Worm (Caenorhabditis elegans) whole organism, L1 larva: Measurements from ENCODE around the gene C14C10.10.

ENCODE experiments used
- C04F5.9 ChIP-seq: sonication (generic microtip); optimal IDR thresholded peaks from 2 replicates; lab custom pipeline; 2016; ENCODE audit warnings: missing genetic modification characterization, missing compliant biosample characterization
- F16B12.6 ChIP-seq: fragments of 150-350 bp; optimal IDR thresholded peaks from 2 replicates; lab custom pipeline; 2014; ENCODE audit warnings: missing biosample characterization, missing genetic modification characterization
- aly-2 ChIP-seq: fragments of 150-350 bp; optimal IDR thresholded peaks from 2 replicates; lab custom pipeline; 2014; ENCODE audit warnings: missing biosample characterization, missing genetic modification characterization
- ama-1 ChIP-seq: fragments of 150-350 bp; optimal IDR thresholded peaks from 2 replicates; lab custom pipeline; 2014
- ceh-63 ChIP-seq: fragments of 200-800 bp; sonication (Bioruptor generic); optimal IDR thresholded peaks from 2 replicates; lab custom pipeline; 2018; ENCODE audit warnings: mild to moderate bottlenecking, missing genetic modification characterization, missing compliant biosample characterization
- ceh-8 ChIP-seq: fragments of 200-800 bp; sonication (Bioruptor generic); optimal IDR thresholded peaks from 2 replicates; lab custom pipeline; 2018; ENCODE audit warnings: mild to moderate bottlenecking, missing genetic modification characterization, moderate library complexity, missing compliant biosample characterization
- ces-1 ChIP-seq: fragments of 150-350 bp; optimal IDR thresholded peaks from 2 replicates; lab custom pipeline; 2014; ENCODE audit warnings: missing biosample characterization, missing genetic modification reagents, missing genetic modification characterization
- dpl-1 ChIP-seq, 3 experiments: fragments of 150-350 bp in 2 of 3; sonication (generic microtip) in 1 of 3; optimal IDR thresholded peaks; 2 replicates each; lab custom pipeline; 2014 to 2017; ENCODE audit warnings: missing biosample characterization in 3 of 3, missing genetic modification characterization in 3 of 3, missing genetic modification reagents in 3 of 3
- dsc-1 ChIP-seq: sonication (generic microtip); optimal IDR thresholded peaks from 2 replicates; lab custom pipeline; 2016; ENCODE audit warnings: mild to moderate bottlenecking, missing genetic modification characterization, missing compliant biosample characterization
- efl-1 ChIP-seq, 4 experiments: fragments of 150-350 bp; optimal IDR thresholded peaks in 3 of 4; peaks in 1 of 4; 1 replicate in 1 of 4; 2 replicates in 3 of 4; lab custom pipeline; 2014; ENCODE audit warnings: missing biosample characterization in 2 of 4, missing genetic modification characterization in 2 of 4, missing genetic modification reagents in 2 of 4
- efl-3 ChIP-seq: fragments of 200-800 bp; sonication (Bioruptor generic); optimal IDR thresholded peaks from 2 replicates; lab custom pipeline; 2018; ENCODE audit warnings: mild to moderate bottlenecking, missing genetic modification characterization, missing compliant biosample characterization
- egl-13 ChIP-seq: sonication (generic microtip); optimal IDR thresholded peaks from 2 replicates; lab custom pipeline; 2016; ENCODE audit warnings: missing genotype, missing genetic modification reagents, missing genetic modification characterization, missing compliant biosample characterization
- elt-2 ChIP-seq: sonication (generic microtip); optimal IDR thresholded peaks from 2 replicates; lab custom pipeline; 2016; ENCODE audit warnings: missing genetic modification characterization, mild to moderate bottlenecking, inconsistent platforms, missing compliant biosample characterization, missing genetic modification reagents
- elt-3 ChIP-seq, 6 experiments: fragments of 150-350 bp in 1 of 6; sonication (generic microtip); optimal IDR thresholded peaks; 2 replicates each; lab custom pipeline; 2017 to 2018; ENCODE audit warnings: missing biosample characterization in 6 of 6, missing genetic modification characterization in 6 of 6, inconsistent platforms in 1 of 6
- fkh-4 ChIP-seq: sonication (generic microtip); optimal IDR thresholded peaks from 2 replicates; lab custom pipeline; 2016; ENCODE audit warnings: missing compliant biosample characterization, missing genetic modification characterization, borderline replicate concordance
- grh-1 ChIP-seq: fragments of 200-800 bp; sonication (Bioruptor generic); IDR thresholded peaks from 2 replicates; pipeline ENCODE4 v1.3.6; 2022; ENCODE audit warnings: missing genetic modification reagents, missing genetic modification characterization, missing compliant biosample characterization
- hlh-4 ChIP-seq: sonication (generic microtip); optimal IDR thresholded peaks from 2 replicates; lab custom pipeline; 2016; ENCODE audit warnings: mild to moderate bottlenecking, missing genetic modification characterization, missing compliant biosample characterization
- hpl-2 ChIP-seq: fragments of 150-350 bp; optimal IDR thresholded peaks from 2 replicates; lab custom pipeline; 2014; ENCODE audit warnings: missing biosample characterization, missing genetic modification reagents, missing genetic modification characterization
- jun-1 ChIP-seq: fragments of 150-350 bp; optimal IDR thresholded peaks from 2 replicates; lab custom pipeline; 2014; ENCODE audit warnings: missing biosample characterization, missing genetic modification reagents, missing genetic modification characterization
- lin-13 ChIP-seq: fragments of 150-350 bp; optimal IDR thresholded peaks from 2 replicates; lab custom pipeline; 2014; ENCODE audit warnings: missing biosample characterization, missing genetic modification reagents, missing genetic modification characterization
- lin-14 ChIP-seq: fragments of 200-800 bp; sonication (Bioruptor generic); optimal IDR thresholded peaks from 2 replicates; lab custom pipeline; 2018; ENCODE audit warnings: mild to moderate bottlenecking, missing genetic modification characterization, moderate library complexity, missing compliant biosample characterization
- lin-15B ChIP-seq: fragments of 150-350 bp; sonication (generic microtip); optimal IDR thresholded peaks from 3 replicates; lab custom pipeline; 2014; ENCODE audit warnings: missing biosample characterization, missing genetic modification characterization
- lin-35 ChIP-seq, 2 experiments: fragments of 150-350 bp; optimal IDR thresholded peaks; 2 replicates each; lab custom pipeline; 2014; ENCODE audit warnings: missing biosample characterization in 2 of 2, missing genetic modification characterization in 2 of 2, missing genetic modification reagents in 2 of 2
- lir-3 ChIP-seq: sonication (generic microtip); optimal IDR thresholded peaks from 2 replicates; lab custom pipeline; 2016; ENCODE audit warnings: mild to moderate bottlenecking, missing genetic modification characterization, moderate library complexity, missing compliant biosample characterization; ENCODE audit not compliant: poor library complexity
- lsy-2 ChIP-seq, 2 experiments: fragments of 150-350 bp; optimal IDR thresholded peaks; 2 replicates each; lab custom pipeline; 2014; ENCODE audit warnings: missing biosample characterization in 2 of 2, missing genetic modification characterization in 2 of 2
- mab-9 ChIP-seq: fragments of 200-800 bp; sonication (Bioruptor generic); IDR thresholded peaks from 2 replicates; pipeline ENCODE4 v1.3.6; 2022; ENCODE audit warnings: missing genetic modification reagents, missing genetic modification characterization, missing compliant biosample characterization
- mdl-1 ChIP-seq, 2 experiments: fragments of 150-350 bp; optimal IDR thresholded peaks; 2 replicates each; lab custom pipeline; 2014 to 2017; ENCODE audit warnings: missing biosample characterization in 2 of 2, missing genetic modification characterization in 2 of 2, inconsistent platforms in 1 of 2
- mep-1 ChIP-seq: fragments of 150-350 bp; optimal IDR thresholded peaks from 2 replicates; lab custom pipeline; 2014; ENCODE audit warnings: missing biosample characterization, missing genetic modification characterization
- nhr-12 ChIP-seq: sonication (generic microtip); optimal IDR thresholded peaks from 2 replicates; lab custom pipeline; 2017; ENCODE audit warnings: missing biosample characterization, missing genetic modification characterization
- nhr-19 ChIP-seq: fragments of 200-800 bp; sonication (Bioruptor generic); conservative IDR thresholded peaks from 2 replicates; pipeline ENCODE4 v1.3.6; 2022; ENCODE audit warnings: missing genetic modification characterization, missing compliant biosample characterization
- nhr-20 ChIP-seq: sonication (generic microtip); optimal IDR thresholded peaks from 2 replicates; lab custom pipeline; 2016; ENCODE audit warnings: mild to moderate bottlenecking, missing genetic modification characterization, missing compliant biosample characterization
- nhr-237 ChIP-seq: fragments of 150-350 bp; optimal IDR thresholded peaks from 2 replicates; lab custom pipeline; 2014; ENCODE audit warnings: missing biosample characterization, missing genetic modification characterization
- nhr-28 ChIP-seq: fragments of 150-350 bp; optimal IDR thresholded peaks from 2 replicates; lab custom pipeline; 2014; ENCODE audit warnings: missing biosample characterization, missing genetic modification characterization
- nhr-71 ChIP-seq: sonication (generic microtip); optimal IDR thresholded peaks from 2 replicates; lab custom pipeline; 2016; ENCODE audit warnings: mild to moderate bottlenecking, missing genetic modification characterization, moderate library complexity, missing compliant biosample characterization
- nhr-76 ChIP-seq: sonication (generic microtip); optimal IDR thresholded peaks from 2 replicates; lab custom pipeline; 2017; ENCODE audit warnings: missing biosample characterization, missing genetic modification characterization
- nhr-84 ChIP-seq: sonication (generic microtip); optimal IDR thresholded peaks from 2 replicates; lab custom pipeline; 2017; ENCODE audit warnings: missing biosample characterization, missing genetic modification characterization
- nhr-85 ChIP-seq: sonication (generic microtip); peaks from one replicate; lab custom pipeline; 2016; ENCODE audit warnings: missing genetic modification characterization, inconsistent platforms, missing compliant biosample characterization
- nhr-90 ChIP-seq: sonication (generic microtip); optimal IDR thresholded peaks from 2 replicates; lab custom pipeline; 2016; ENCODE audit warnings: mild to moderate bottlenecking, missing genetic modification characterization, missing compliant biosample characterization; ENCODE audit not compliant: poor library complexity
- pax-3 ChIP-seq: fragments of 200-800 bp; sonication (Bioruptor generic); optimal IDR thresholded peaks from 2 replicates; lab custom pipeline; 2018; ENCODE audit warnings: mild to moderate bottlenecking, missing genetic modification characterization, moderate library complexity, missing compliant biosample characterization
- skn-1 ChIP-seq: fragments of 150-350 bp; optimal IDR thresholded peaks from 2 replicates; lab custom pipeline; 2014; ENCODE audit warnings: missing biosample characterization, missing genetic modification characterization
- snpc-4 ChIP-seq: fragments of 150-350 bp; optimal IDR thresholded peaks from 2 replicates; lab custom pipeline; 2014; ENCODE audit warnings: missing biosample characterization, missing genetic modification characterization
- sox-4 ChIP-seq: sonication (generic microtip); optimal IDR thresholded peaks from 2 replicates; lab custom pipeline; 2016; ENCODE audit warnings: missing genetic modification characterization, missing compliant biosample characterization
- sptf-1 ChIP-seq: fragments of 150-350 bp; optimal IDR thresholded peaks from 2 replicates; lab custom pipeline; 2014; ENCODE audit warnings: missing biosample characterization, missing genetic modification characterization
- swsn-7 ChIP-seq: sonication (generic microtip); optimal IDR thresholded peaks from 2 replicates; lab custom pipeline; 2016; ENCODE audit warnings: missing genetic modification characterization, missing compliant biosample characterization
- tbx-2 ChIP-seq: sonication (generic microtip); optimal IDR thresholded peaks from 2 replicates; lab custom pipeline; 2016; ENCODE audit warnings: missing genetic modification characterization, missing compliant biosample characterization
- unc-30 ChIP-seq: sonication (generic microtip); optimal IDR thresholded peaks from 2 replicates; lab custom pipeline; 2017; ENCODE audit warnings: missing biosample characterization, missing genetic modification characterization
- unc-86 ChIP-seq: sonication (generic microtip); optimal IDR thresholded peaks from 2 replicates; lab custom pipeline; 2016; ENCODE audit warnings: missing genetic modification characterization, missing compliant biosample characterization
- unc-98 ChIP-seq: fragments of 200-800 bp; sonication (Bioruptor generic); IDR thresholded peaks from 2 replicates; pipeline ENCODE4 v1.3.6; 2022; ENCODE audit warnings: missing genetic modification characterization, missing compliant biosample characterization
- vab-15 ChIP-seq: sonication (generic microtip); optimal IDR thresholded peaks from 2 replicates; lab custom pipeline; 2017; ENCODE audit warnings: missing genotype, mild to moderate bottlenecking, missing genetic modification characterization, missing compliant biosample characterization
- ztf-11 ChIP-seq, 2 experiments: sonication (generic microtip); optimal IDR thresholded peaks; 2 replicates each; lab custom pipeline; 2016 to 2017; ENCODE audit warnings: missing genetic modification characterization in 2 of 2, missing biosample characterization in 1 of 2, missing compliant biosample characterization in 1 of 2

The C14C10.10 gene

ce11 chrV:12596795-12597194 is 2.1 kb downstream of the C14C10.10 start (continued):
- no peak for TF ChIP-seq ces-1 (GFP tag; lab: Kevin White, UChicago)
- TF ChIP-seq skn-1 (tag; lab: Kevin White, UChicago), result peak; percentile 41
- TF ChIP-seq mep-1, result no peak
- TF ChIP-seq swsn-7 (tag; lab: Kevin White, UChicago), result peak; percentile 58
- no peak for TF ChIP-seq fkh-4 (tag; lab: Kevin White, UChicago)
- TF ChIP-seq aly-2 (tag; lab: Kevin White, UChicago), result no peak
- no peak for TF ChIP-seq unc-98
- no peak for TF ChIP-seq nhr-28 (tag; lab: Kevin White, UChicago)
- TF ChIP-seq hpl-2 (GFP tag; lab: Kevin White, UChicago), result no peak
- TF ChIP-seq dsc-1 (tag; lab: Kevin White, UChicago), result peak; percentile 62
- peak; percentile 1 for TF ChIP-seq pax-3
- TF ChIP-seq vab-15 (tag; lab: Kevin White, UChicago), result peak; percentile 57
- peak; percentile 44 for TF ChIP-seq lin-14 (GFP tag; lab: Kevin White, UChicago)
- TF ChIP-seq lsy-2 (tag; optimal IDR thresholded peaks at IDR 0.05; lab: Kevin White, UChicago), result peak; percentile 35 to 60
- peak; percentile 6 for TF ChIP-seq elt-2 (tag; lab: Kevin White, UChicago)
- TF ChIP-seq nhr-19 (GFP tag; lab: Robert Waterston, UW), result peak; percentile 65
- peak; percentile 45 to 52 for TF ChIP-seq efl-1 (optimal IDR thresholded peaks at IDR 0.05; lab: Kevin White, UChicago)
- TF ChIP-seq efl-1 (GFP tag; optimal IDR thresholded peaks at IDR 0.05 in 1 of 2; lab: Kevin White, UChicago), result peak; percentile 23 to 93
- TF ChIP-seq egl-13 (tag; lab: Kevin White, UChicago), result no peak
- no peak for TF ChIP-seq sox-4 (tag; lab: Kevin White, UChicago)
- no peak for TF ChIP-seq unc-86 (tag; lab: Kevin White, UChicago)
- TF ChIP-seq ceh-63 (GFP tag; lab: Kevin White, UChicago), result no peak
- no peak for TF ChIP-seq nhr-84 (tag; lab: Kevin White, UChicago)
- TF ChIP-seq sptf-1 (tag; lab: Kevin White, UChicago), result no peak
- TF ChIP-seq unc-30 (tag; lab: Kevin White, UChicago), result no peak
- no peak for TF ChIP-seq hlh-4
- peak; percentile 63 for TF ChIP-seq nhr-76 (tag; lab: Kevin White, UChicago)
- peak; percentile 71 for TF ChIP-seq nhr-71 (tag; lab: Kevin White, UChicago)
- TF ChIP-seq C04F5.9 (tag; lab: Kevin White, UChicago), result no peak
- peak; percentile 72 for TF ChIP-seq nhr-90 (tag; lab: Kevin White, UChicago)
- no peak for TF ChIP-seq lir-3 (tag; lab: Kevin White, UChicago)
- TF ChIP-seq jun-1 (tag; lab: Kevin White, UChicago), result peak; percentile 41
- peak in 2 of 6 experiments; percentile 2 to 8 for TF ChIP-seq elt-3 (tag; optimal IDR thresholded peaks at IDR 0.05; lab: Kevin White, UChicago)
- TF ChIP-seq dpl-1 (GFP tag; optimal IDR thresholded peaks at IDR 0.05; lab: Kevin White, UChicago), result peak in 2 of 3 experiments; percentile 33 to 34
- no peak for TF ChIP-seq mab-9
- TF ChIP-seq nhr-85 (tag; lab: Kevin White, UChicago), result peak; percentile 76
- peak; percentile 44 to 76 for TF ChIP-seq lin-35 (GFP tag; optimal IDR thresholded peaks at IDR 0.05; lab: Kevin White, UChicago)
- TF ChIP-seq F16B12.6 (tag; lab: Kevin White, UChicago), result peak; percentile 21
- TF ChIP-seq snpc-4 (tag; lab: Kevin White, UChicago), result peak; percentile 22
- TF ChIP-seq mdl-1 (tag; optimal IDR thresholded peaks at IDR 0.05; lab: Kevin White, UChicago), result no peak
- TF ChIP-seq lin-15B, result no peak
- TF ChIP-seq grh-1 (GFP tag; lab: Robert Waterston, UW), result 0 out of 2 replicates have a peak, but pooled peaks have one; percentile 21
- TF ChIP-seq nhr-12, result no peak
- peak; percentile 59 for TF ChIP-seq nhr-20
- TF ChIP-seq lin-13 (GFP tag; lab: Kevin White, UChicago), result no peak
- TF ChIP-seq ceh-8 (GFP tag; lab: Kevin White, UChicago), result no peak
- peak in 1 of 2 experiments; percentile 61 for TF ChIP-seq ztf-11 (tag; optimal IDR thresholded peaks at IDR 0.05; lab: Kevin White, UChicago)
- TF ChIP-seq ama-1 (lab: Kevin White, UChicago), result no peak
- no peak for TF ChIP-seq efl-3 (GFP tag; lab: Kevin White, UChicago)
- TF ChIP-seq tbx-2 (tag; lab: Kevin White, UChicago), result peak; percentile 24
- no peak for TF ChIP-seq nhr-237 (tag; lab: Kevin White, UChicago)
